Fruit fly (Drosophila melanogaster) whole organism, prepupa: Measurements from ENCODE around the gene CG32026.

Source experiments
- CG6854 ChIP-seq: fragments of 200-800 bp; sonication (Bioruptor generic); optimal IDR thresholded peaks from 2 replicates; lab custom pipeline; 2017; ENCODE audit warnings: missing biosample characterization, mild to moderate bottlenecking, missing genetic modification characterization
- Eip78C ChIP-seq: fragments of 200-800 bp; sonication (Bioruptor generic); peaks from one replicate; lab custom pipeline; 2016; ENCODE audit warnings: missing biosample characterization, missing genetic modification characterization
- Ets21C ChIP-seq: fragments of 200-800 bp; sonication (Bioruptor generic); optimal IDR thresholded peaks from 3 replicates; lab custom pipeline; 2016; ENCODE audit warnings: missing biosample characterization, missing genetic modification characterization
- Gug ChIP-seq: fragments of 200-800 bp; sonication (Bioruptor generic); IDR thresholded peaks from 2 replicates; pipeline ENCODE4 v1.3.6; 2022; ENCODE audit warnings: missing biosample characterization, missing genetic modification characterization
- Hr38 ChIP-seq: sonication (Bioruptor generic); optimal IDR thresholded peaks from 2 replicates; lab custom pipeline; 2016; ENCODE audit warnings: missing biosample characterization, missing genetic modification characterization
- Met ChIP-seq: fragments of 200-800 bp; sonication (Bioruptor generic); optimal IDR thresholded peaks from 3 replicates; lab custom pipeline; 2016; ENCODE audit warnings: missing biosample characterization, missing genetic modification characterization
- Sox15 ChIP-seq: fragments of 200-800 bp; sonication (Bioruptor generic); optimal IDR thresholded peaks from 3 replicates; lab custom pipeline; 2016; ENCODE audit warnings: missing biosample characterization, missing genetic modification characterization
- dac ChIP-seq: fragments of 200-800 bp; sonication (Bioruptor generic); optimal IDR thresholded peaks from 2 replicates; lab custom pipeline; 2017; ENCODE audit warnings: missing biosample characterization, mild to moderate bottlenecking, missing genetic modification characterization
- net ChIP-seq: fragments of 200-800 bp; sonication (Bioruptor generic); optimal IDR thresholded peaks from 3 replicates; lab custom pipeline; 2016; ENCODE audit warnings: missing biosample characterization, missing genetic modification characterization

- TF ChIP-seq net (GFP tag; lab: Kevin White, UChicago) = no peak
- TF ChIP-seq CG6854 (GFP tag; lab: Kevin White, UChicago) = no peak
- no peak for TF ChIP-seq dac (GFP tag; lab: Kevin White, UChicago)
- TF ChIP-seq Gug (GFP tag; lab: Robert Waterston, UW) = no peak
- TF ChIP-seq Met = no peak
- no peak for TF ChIP-seq Hr38 (GFP tag; lab: Kevin White, UChicago)
- no peak for TF ChIP-seq Ets21C (GFP tag; lab: Kevin White, UChicago)
- no peak for TF ChIP-seq Sox15
- no peak for TF ChIP-seq Eip78C (GFP tag; lab: Kevin White, UChicago)
These were observed 10.2 kb upstream of the CG32026 start for dm6 chr3L:8826038-8826437.
